Worm (Caenorhabditis elegans) whole organism, L4 larva: ENCODE results near the gene F19F10.11.
A peak's percentile ranks its signal among the peaks of the same experiment; 100 is the strongest.
"Not testable (repeated sequence)": the region's sequence is repeated elsewhere in the genome, so short reads cannot be mapped to it uniquely, and the experiment has no call there.

Experiments used
- D1046.2 ChIP-seq: fragments of 200-800 bp; sonication (Bioruptor generic); IDR thresholded peaks from 2 replicates; pipeline ENCODE4 v1.3.6; 2022; ENCODE audit warnings: missing genetic modification characterization, missing compliant biosample characterization
- F26F4.8 ChIP-seq: fragments of 200-800 bp; sonication (Bioruptor generic); conservative IDR thresholded peaks from 2 replicates; pipeline ENCODE4 v1.3.6; 2022; ENCODE audit warnings: missing genetic modification characterization, missing compliant biosample characterization
- F44E2.7 ChIP-seq: fragments of 200-800 bp; sonication (Bioruptor generic); IDR thresholded peaks from 2 replicates; pipeline ENCODE4 v2.1.2; 2022; ENCODE audit warnings: missing genetic modification characterization, missing compliant biosample characterization
- T20F7.1 ChIP-seq: fragments of 200-800 bp; sonication (Bioruptor generic); optimal IDR thresholded peaks from 2 replicates; lab custom pipeline; 2018; ENCODE audit warnings: mild to moderate bottlenecking, missing genetic modification characterization, missing compliant biosample characterization
- Y105C5A.15 ChIP-seq: fragments of 200-800 bp; sonication (Bioruptor generic); IDR thresholded peaks from 2 replicates; pipeline ENCODE4 v1.3.6; 2022; ENCODE audit warnings: missing genetic modification characterization, missing compliant biosample characterization
- Y48G9A.11 ChIP-seq: fragments of 200-800 bp; sonication (Bioruptor generic); IDR thresholded peaks from 2 replicates; pipeline ENCODE4 v1.3.6; 2022; ENCODE audit warnings: missing genetic modification reagents, missing genetic modification characterization, missing compliant biosample characterization
- Y75B8A.6 ChIP-seq: fragments of 200-800 bp; sonication (Bioruptor generic); IDR thresholded peaks from 2 replicates; pipeline ENCODE4 v1.3.6; 2022; ENCODE audit warnings: missing genetic modification reagents, missing genetic modification characterization, missing compliant biosample characterization
- ZK337.2 ChIP-seq: fragments of 200-800 bp; sonication (Bioruptor generic); IDR thresholded peaks from 2 replicates; pipeline ENCODE4 v1.3.6; 2022; ENCODE audit warnings: missing genetic modification reagents, missing genetic modification characterization, missing compliant biosample characterization
- aha-1 ChIP-seq: fragments of 150-350 bp; peaks from one replicate; lab custom pipeline; 2014; ENCODE audit warnings: missing biosample characterization, missing genetic modification characterization
- arid-1 ChIP-seq: fragments of 200-800 bp; sonication (Bioruptor generic); conservative IDR thresholded peaks from 2 replicates; pipeline ENCODE4 v1.3.6; 2022; ENCODE audit warnings: missing genetic modification reagents, missing genetic modification characterization, missing compliant biosample characterization
- ceh-20 ChIP-seq: fragments of 200-800 bp; sonication (Bioruptor generic); IDR thresholded peaks from 2 replicates; pipeline ENCODE4 v1.3.6; 2022; ENCODE audit warnings: missing genetic modification reagents, missing genetic modification characterization, missing compliant biosample characterization
- ceh-32 ChIP-seq: sonication (generic microtip); optimal IDR thresholded peaks from 2 replicates; lab custom pipeline; 2016; ENCODE audit warnings: mild to moderate bottlenecking, missing genetic modification characterization, missing compliant biosample characterization; ENCODE audit not compliant: poor library complexity
- ceh-44 ChIP-seq: fragments of 200-800 bp; sonication (Bioruptor generic); IDR thresholded peaks from 2 replicates; pipeline ENCODE4 v1.3.6; 2022; ENCODE audit warnings: missing genetic modification reagents, missing genetic modification characterization, missing compliant biosample characterization
- dmd-8 ChIP-seq: fragments of 200-800 bp; sonication (Bioruptor generic); IDR thresholded peaks from 2 replicates; pipeline ENCODE4 v1.3.6; 2022; ENCODE audit warnings: missing genetic modification characterization, missing compliant biosample characterization
- dmd-9 ChIP-seq: fragments of 200-800 bp; sonication (Bioruptor generic); IDR thresholded peaks from 2 replicates; pipeline ENCODE4 v1.3.6; 2022; ENCODE audit warnings: missing genetic modification reagents, missing genetic modification characterization, missing compliant biosample characterization
- duxl-1 ChIP-seq: sonication (generic microtip); optimal IDR thresholded peaks from 2 replicates; lab custom pipeline; 2016; ENCODE audit warnings: mild to moderate bottlenecking, missing genetic modification characterization, moderate library complexity, missing compliant biosample characterization; ENCODE audit not compliant: poor library complexity
- dve-1 ChIP-seq: sonication (generic microtip); optimal IDR thresholded peaks from 2 replicates; lab custom pipeline; 2017; ENCODE audit warnings: antibody characterized with exemption, mild to moderate bottlenecking, missing genetic modification characterization, missing compliant biosample characterization; ENCODE audit not compliant: insufficient read depth
- jun-1 ChIP-seq: fragments of 150-350 bp; optimal IDR thresholded peaks from 2 replicates; lab custom pipeline; 2014; ENCODE audit warnings: missing biosample characterization, missing genetic modification reagents, missing genetic modification characterization
- lim-7 ChIP-seq: fragments of 200-800 bp; sonication (Bioruptor generic); IDR thresholded peaks from 2 replicates; pipeline ENCODE4 v1.3.6; 2022; ENCODE audit warnings: missing genetic modification characterization, missing compliant biosample characterization
- lin-1 ChIP-seq: fragments of 200-800 bp; sonication (Bioruptor generic); IDR thresholded peaks from 2 replicates; pipeline ENCODE4 v1.3.6; 2022; ENCODE audit warnings: missing genetic modification reagents, missing genetic modification characterization, missing compliant biosample characterization
- lin-38 ChIP-seq: fragments of 200-800 bp; sonication (Bioruptor generic); IDR thresholded peaks from 2 replicates; pipeline ENCODE4 v1.3.6; 2022; ENCODE audit warnings: missing genetic modification reagents, missing genetic modification characterization, missing compliant biosample characterization
- lir-3 ChIP-seq: sonication (generic microtip); optimal IDR thresholded peaks from 2 replicates; lab custom pipeline; 2016; ENCODE audit warnings: mild to moderate bottlenecking, missing genetic modification characterization, missing compliant biosample characterization
- madf-5 ChIP-seq, 2 experiments: fragments of 200-800 bp; sonication (Bioruptor generic); IDR thresholded peaks; 2 replicates each; pipeline ENCODE4 v1.3.6; 2022; ENCODE audit warnings: missing compliant biosample characterization in 2 of 2, missing genetic modification characterization in 2 of 2
- madf-9 ChIP-seq: fragments of 200-800 bp; sonication (Bioruptor generic); conservative IDR thresholded peaks from 2 replicates; pipeline ENCODE4 v1.3.6; 2022; ENCODE audit warnings: missing genetic modification reagents, missing genetic modification characterization, missing compliant biosample characterization
- mdt-29 ChIP-seq: fragments of 200-800 bp; sonication (Bioruptor generic); IDR thresholded peaks from 2 replicates; pipeline ENCODE4 v1.3.6; 2022; ENCODE audit warnings: missing genetic modification reagents, missing genetic modification characterization, missing compliant biosample characterization
- mep-1 ChIP-seq: fragments of 150-350 bp; sonication (generic microtip); optimal IDR thresholded peaks from 3 replicates; lab custom pipeline; 2014; ENCODE audit warnings: missing biosample characterization, missing genetic modification characterization
- mxl-2 ChIP-seq: fragments of 200-800 bp; sonication (Bioruptor generic); conservative IDR thresholded peaks from 2 replicates; pipeline ENCODE4 v1.3.6; 2022; ENCODE audit warnings: missing genetic modification reagents, missing genetic modification characterization, missing compliant biosample characterization
- mxl-3 ChIP-seq: fragments of 200-800 bp; sonication (Bioruptor generic); optimal IDR thresholded peaks from 2 replicates; lab custom pipeline; 2018; ENCODE audit warnings: mild to moderate bottlenecking, missing genetic modification characterization, missing compliant biosample characterization
- nhr-10 ChIP-seq: fragments of 150-350 bp; optimal IDR thresholded peaks from 2 replicates; lab custom pipeline; 2014; ENCODE audit warnings: missing biosample characterization, missing genetic modification characterization
- nhr-11 ChIP-seq: fragments of 150-350 bp; optimal IDR thresholded peaks from 2 replicates; lab custom pipeline; 2014; ENCODE audit warnings: missing biosample characterization, missing genetic modification characterization
- nhr-41 ChIP-seq: fragments of 200-800 bp; sonication (Bioruptor generic); IDR thresholded peaks from 2 replicates; pipeline ENCODE4 v1.3.6; 2022; ENCODE audit warnings: missing genetic modification reagents, missing genetic modification characterization, missing compliant biosample characterization
- nhr-42 ChIP-seq: fragments of 200-800 bp; sonication (Bioruptor generic); IDR thresholded peaks from 2 replicates; pipeline ENCODE4 v1.3.6; 2022; ENCODE audit warnings: missing genetic modification characterization, missing compliant biosample characterization
- pha-4 ChIP-seq, 2 experiments: fragments of 150-350 bp in 1 of 2; fragments of 200-800 bp in 1 of 2; sonication (Bioruptor generic) in 1 of 2; IDR thresholded peaks in 1 of 2; optimal IDR thresholded peaks in 1 of 2; 2 replicates each; pipeline versions ENCODE4 v1.3.6 to Lab custom; 2014 to 2022; ENCODE audit warnings: missing genetic modification characterization in 2 of 2, missing genetic modification reagents in 2 of 2, missing biosample characterization in 1 of 2, missing compliant biosample characterization in 1 of 2
- php-3 ChIP-seq: fragments of 200-800 bp; sonication (Bioruptor generic); IDR thresholded peaks from 2 replicates; pipeline ENCODE4 v1.3.6; 2022; ENCODE audit warnings: missing genetic modification reagents, missing genetic modification characterization, missing compliant biosample characterization
- snpc-1.2 ChIP-seq: fragments of 200-800 bp; sonication (Bioruptor generic); IDR thresholded peaks from 2 replicates; pipeline ENCODE4 v1.3.6; 2022; ENCODE audit warnings: missing genetic modification reagents, missing genetic modification characterization, missing compliant biosample characterization
- snpc-4 ChIP-seq: fragments of 150-350 bp; optimal IDR thresholded peaks from 2 replicates; lab custom pipeline; 2014; ENCODE audit warnings: missing biosample characterization, missing genetic modification characterization
- tra-1 ChIP-seq: fragments of 200-800 bp; sonication (Bioruptor generic); IDR thresholded peaks from 2 replicates; pipeline ENCODE4 v1.3.6; 2022; ENCODE audit warnings: missing genetic modification reagents, missing genetic modification characterization, missing compliant biosample characterization
- unc-130 ChIP-seq: sonication (generic microtip); optimal IDR thresholded peaks from 2 replicates; lab custom pipeline; 2016; ENCODE audit warnings: missing genetic modification reagents, missing genetic modification characterization, missing compliant biosample characterization
- unc-62 ChIP-seq, 3 experiments: fragments of 150-350 bp in 1 of 3; sonication (generic microtip); optimal IDR thresholded peaks in 2 of 3; peaks in 1 of 3; 1 replicate in 1 of 3; 2 replicates in 2 of 3; lab custom pipeline; 2014 to 2017; ENCODE audit warnings: missing biosample characterization in 3 of 3, missing genetic modification characterization in 3 of 3, missing genetic modification reagents in 3 of 3, missing genotype in 1 of 3
- vab-7 ChIP-seq: fragments of 200-800 bp; sonication (Bioruptor generic); IDR thresholded peaks from 2 replicates; pipeline ENCODE4 v1.3.6; 2022; ENCODE audit warnings: missing genetic modification reagents, missing genetic modification characterization, missing compliant biosample characterization

Gene F19F10.11

DNA sequence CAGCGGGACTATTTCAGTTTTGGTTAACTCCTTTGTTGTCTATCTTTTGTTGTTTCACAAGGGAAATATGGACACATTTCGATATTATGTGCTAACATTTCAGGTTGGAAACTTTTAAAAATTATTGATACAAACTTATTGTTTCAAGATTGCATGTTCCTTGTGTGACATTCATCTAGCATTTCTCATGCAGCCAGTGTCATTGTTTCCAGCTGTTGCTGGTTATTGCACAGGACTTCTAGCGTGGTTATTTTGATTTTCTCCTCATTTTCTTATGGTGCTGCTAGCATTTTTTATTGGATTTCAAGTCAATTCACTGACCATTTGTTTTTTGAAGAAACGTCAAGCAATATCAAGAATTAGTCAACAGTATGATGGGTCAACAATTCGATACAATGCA lies 31.6 kb downstream of the F19F10.11 start:
- TF ChIP-seq nhr-11 (tag; lab: Kevin White, UChicago) (no peak), unc-62 (GFP tag; optimal IDR thresholded peaks at IDR 0.05 in 1 of 2; lab: Kevin White, UChicago) (peak in 1 of 2 experiments; percentile 34), unc-62 (tag; optimal IDR thresholded peaks at IDR 0.05; lab: Kevin White, UChicago) (no peak)

DNA sequence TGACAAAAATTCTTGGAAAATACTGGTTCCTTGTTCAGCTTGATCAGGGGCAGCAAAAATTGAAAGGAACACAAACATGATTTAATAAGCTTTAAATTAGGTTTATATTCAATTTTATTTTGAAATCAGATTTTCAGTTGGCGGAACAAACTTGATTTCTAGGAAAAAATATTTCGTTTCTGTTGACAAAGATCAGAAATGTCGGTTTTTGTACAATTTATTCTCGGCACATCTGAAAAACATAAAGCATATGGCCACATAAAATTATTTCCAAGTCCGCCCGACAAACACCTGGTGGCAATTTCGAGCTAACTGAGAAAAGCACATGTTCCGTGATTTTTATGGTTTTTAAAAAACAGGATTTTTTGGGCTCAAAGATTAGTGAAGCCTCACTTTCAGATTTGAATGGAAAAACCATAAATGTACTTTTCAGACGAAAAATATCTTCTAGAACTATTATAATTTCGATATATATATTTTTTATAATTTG lies 33.6 kb downstream of the F19F10.11 start, which contains the start of gene ttr-10:
Gene ttr-10, minus strand, starts transcription at position 51 of the 490 bp plus-strand sequence.
- TF ChIP-seq ZK337.2 (GFP tag; lab: Robert Waterston, UW): no peak
- no peak for TF ChIP-seq pha-4 (GFP tag; IDR thresholded peaks at IDR 0.05; lab: Robert Waterston, UW)
- no peak for TF ChIP-seq pha-4 (tag; optimal IDR thresholded peaks at IDR 0.05; lab: Kevin White, UChicago)
- TF ChIP-seq unc-62 (GFP tag; optimal IDR thresholded peaks at IDR 0.05 in 1 of 2; lab: Kevin White, UChicago): peak in 1 of 2 experiments; percentile 95
- TF ChIP-seq unc-62 (tag; optimal IDR thresholded peaks at IDR 0.05; lab: Kevin White, UChicago): no peak
- no peak for TF ChIP-seq unc-130 (GFP tag; lab: Kevin White, UChicago)
- TF ChIP-seq aha-1 (tag; lab: Kevin White, UChicago): peak; percentile 1
- TF ChIP-seq, all 104 proteins: peak for 2

DNA sequence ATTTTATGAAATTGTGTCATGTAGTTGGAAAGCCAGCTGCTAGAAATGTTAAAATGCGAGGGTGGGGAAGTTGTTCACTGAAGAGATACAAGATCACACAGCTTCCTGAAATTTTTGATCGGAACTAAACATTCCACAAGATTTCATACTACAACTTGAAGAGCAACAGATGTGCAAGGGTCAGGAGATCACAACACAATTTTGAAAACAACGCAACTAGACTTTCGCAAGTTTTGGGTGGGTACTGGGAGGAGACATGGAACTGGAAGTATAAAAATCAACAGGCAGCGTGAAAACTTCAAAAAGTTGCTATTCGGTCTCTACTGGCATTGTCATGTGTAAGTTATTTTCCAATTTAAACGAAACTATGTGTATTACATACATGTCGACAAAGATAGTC lies 35.7 kb downstream of the F19F10.11 start, which contains the start of gene F19F10.3:
Gene F19F10.3, plus strand, starts transcription at position 301 of the 400 bp plus-strand sequence.
- TF ChIP-seq dve-1 (tag; lab: Kevin White, UChicago) (no peak), vab-7 (no peak), nhr-10 (tag; lab: Kevin White, UChicago) (no peak), ZK337.2 (GFP tag; lab: Robert Waterston, UW) (no peak), duxl-1 (tag; lab: Kevin White, UChicago) (no peak), ceh-20 (no peak), jun-1 (tag; lab: Kevin White, UChicago) (no peak), mxl-3 (GFP tag; lab: Kevin White, UChicago) (no peak), mep-1 (tag; lab: Kevin White, UChicago) (no peak), nhr-41 (GFP tag; lab: Robert Waterston, UW) (no peak), T20F7.1 (GFP tag; lab: Kevin White, UChicago) (no peak), snpc-1.2 (GFP tag; lab: Robert Waterston, UW) (no peak), ceh-32 (tag; lab: Kevin White, UChicago) (no peak), snpc-4 (tag; lab: Kevin White, UChicago) (no peak), lir-3 (tag; lab: Kevin White, UChicago) (no peak), madf-5 (GFP tag; IDR thresholded peaks at IDR 0.05; lab: Robert Waterston, UW) (no peak), lin-38 (GFP tag; lab: Robert Waterston, UW) (no peak)
- TF ChIP-seq, all 104 proteins: peak for 0

DNA sequence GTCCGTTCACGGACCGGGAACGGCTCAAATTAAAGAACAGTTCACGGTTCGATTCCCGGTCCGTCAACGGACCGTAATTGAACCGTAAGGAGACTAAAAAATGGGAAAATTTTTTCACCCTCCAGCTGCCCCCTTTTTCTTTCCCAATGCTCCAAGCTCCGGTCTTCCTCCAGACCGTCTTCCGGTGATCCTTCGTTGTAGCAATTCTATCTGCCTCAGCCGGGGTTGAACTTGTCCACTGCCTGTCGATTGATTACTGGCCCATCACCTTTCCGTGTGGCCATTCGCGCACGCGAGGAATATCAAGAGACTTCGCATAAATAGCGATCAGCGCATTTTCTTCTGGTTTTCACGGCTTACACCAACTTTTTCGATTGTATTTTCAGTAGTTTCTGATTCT lies 39.0 kb downstream of the F19F10.11 start:
- TF ChIP-seq pha-4 (GFP tag; IDR thresholded peaks at IDR 0.05; lab: Robert Waterston, UW) (peak; percentile 78), ceh-20 (0 out of 2 replicates have a peak, but pooled peaks have one; percentile 59), dmd-9 (GFP tag; lab: Robert Waterston, UW) (peak; percentile 76), F44E2.7 (GFP tag; lab: Robert Waterston, UW) (peak; percentile 79), Y48G9A.11 (GFP tag; lab: Robert Waterston, UW) (peak; percentile 78; the same call in 1 of the 2 replicates), madf-9 (GFP tag; lab: Robert Waterston, UW) (peak; percentile 74), tra-1 (peak; percentile 66; the same call in 1 of the 2 replicates), lir-3 (tag; lab: Kevin White, UChicago) (peak; percentile 0), madf-5 (GFP tag; IDR thresholded peaks at IDR 0.05; lab: Robert Waterston, UW) (peak in 1 of 2 experiments; percentile 76; a peak in 1 of 4 replicates), mdt-29 (GFP tag; lab: Robert Waterston, UW) (peak; percentile 71; the same call in 1 of the 2 replicates), Y105C5A.15 (GFP tag; lab: Robert Waterston, UW) (peak; percentile 87), ZK337.2 (GFP tag; lab: Robert Waterston, UW) (peak; percentile 73), D1046.2 (GFP tag; lab: Robert Waterston, UW) (peak; percentile 81; the same call in 1 of the 2 replicates), nhr-41 (GFP tag; lab: Robert Waterston, UW) (peak; percentile 73; the same call in 1 of the 2 replicates), lin-1 (GFP tag; lab: Robert Waterston, UW) (peak; percentile 85), php-3 (GFP tag; lab: Robert Waterston, UW) (0 out of 2 replicates have a peak, but pooled peaks have one; percentile 39), mxl-2 (GFP tag; lab: Robert Waterston, UW) (0 out of 2 replicates have a peak, but pooled peaks have one; percentile 18), F26F4.8 (peak; percentile 95), ceh-44 (GFP tag; lab: Robert Waterston, UW) (peak; percentile 86), nhr-42 (GFP tag; lab: Robert Waterston, UW) (peak; percentile 62; the same call in 1 of the 2 replicates), vab-7 (peak; percentile 85), arid-1 (peak; percentile 85), lim-7 (GFP tag; lab: Robert Waterston, UW) (peak; percentile 90), Y75B8A.6 (0 out of 2 replicates have a peak, but pooled peaks have one; percentile 10), dmd-8 (peak; percentile 95), snpc-1.2 (GFP tag; lab: Robert Waterston, UW) (peak; percentile 91)
- TF ChIP-seq pha-4 (tag; optimal IDR thresholded peaks at IDR 0.05; lab: Kevin White, UChicago): not testable (repeated sequence)
